Worm (Caenorhabditis elegans) whole organism, early embryonic: Measurements from ENCODE around the gene gbb-1.

Experiments used
- B0310.2 ChIP-seq: sonication (generic microtip); optimal IDR thresholded peaks from 2 replicates; lab custom pipeline; 2016; ENCODE audit warnings: mild to moderate bottlenecking, missing genetic modification characterization, missing compliant biosample characterization
- ama-1 ChIP-seq: fragments of 150-350 bp; optimal IDR thresholded peaks from 2 replicates; lab custom pipeline; 2014
- ceh-13 ChIP-seq: fragments of 200-800 bp; sonication (Bioruptor generic); optimal IDR thresholded peaks from 2 replicates; lab custom pipeline; 2018; ENCODE audit warnings: mild to moderate bottlenecking, missing genetic modification characterization, missing compliant biosample characterization
- ceh-36 ChIP-seq: sonication (generic microtip); optimal IDR thresholded peaks from 2 replicates; lab custom pipeline; 2016; ENCODE audit warnings: missing genetic modification characterization, inconsistent platforms, missing compliant biosample characterization
- ets-7 ChIP-seq: sonication (generic microtip); optimal IDR thresholded peaks from 2 replicates; lab custom pipeline; 2016; ENCODE audit warnings: missing genotype, missing genetic modification characterization, missing compliant biosample characterization
- flt-1 ChIP-seq: fragments of 200-800 bp; sonication (Bioruptor generic); IDR thresholded peaks from 2 replicates; pipeline ENCODE4 v1.3.6; 2022; ENCODE audit warnings: missing genetic modification characterization, missing compliant biosample characterization
- hmbx-1 ChIP-seq: sonication (generic microtip); optimal IDR thresholded peaks from 2 replicates; lab custom pipeline; 2016; ENCODE audit warnings: mild to moderate bottlenecking, missing genetic modification characterization, missing compliant biosample characterization
- hmg-4 ChIP-seq: fragments of 200-800 bp; sonication (Bioruptor generic); optimal IDR thresholded peaks from 2 replicates; lab custom pipeline; 2018; ENCODE audit warnings: mild to moderate bottlenecking, missing genetic modification characterization, missing compliant biosample characterization
- hnd-1 ChIP-seq: sonication (generic microtip); optimal IDR thresholded peaks from 2 replicates; lab custom pipeline; 2016; ENCODE audit warnings: missing genetic modification characterization, missing compliant biosample characterization
- pes-1 ChIP-seq: fragments of 200-800 bp; sonication (Bioruptor generic); IDR thresholded peaks from 2 replicates; pipeline ENCODE4 v1.3.6; 2022; ENCODE audit warnings: missing genetic modification reagents, missing genetic modification characterization, missing compliant biosample characterization
- scrt-1 ChIP-seq: fragments of 200-800 bp; sonication (Bioruptor generic); IDR thresholded peaks from 2 replicates; pipeline ENCODE4 v1.3.6; 2022; ENCODE audit warnings: missing genetic modification characterization, missing compliant biosample characterization
- sea-1 ChIP-seq: fragments of 200-800 bp; sonication (Bioruptor generic); conservative IDR thresholded peaks from 2 replicates; pipeline ENCODE4 v1.3.6; 2022; ENCODE audit warnings: missing genetic modification characterization, missing compliant biosample characterization
- tbx-11 ChIP-seq: fragments of 200-800 bp; sonication (Bioruptor generic); IDR thresholded peaks from 2 replicates; pipeline ENCODE4 v1.3.6; 2022; ENCODE audit warnings: missing genetic modification characterization, missing compliant biosample characterization
- tbx-37 ChIP-seq: fragments of 200-800 bp; sonication (Bioruptor generic); conservative IDR thresholded peaks from 2 replicates; pipeline ENCODE4 v1.3.6; 2022; ENCODE audit warnings: missing genetic modification reagents, missing genetic modification characterization, missing compliant biosample characterization

ce11 chrX:2922602-2923203 lies 35.0 kb upstream of the gbb-1 start:
- TF ChIP-seq ama-1 (lab: Kevin White, UChicago) = no peak
- no peak for TF ChIP-seq hnd-1 (tag; lab: Kevin White, UChicago)
- TF ChIP-seq tbx-11 (GFP tag; lab: Robert Waterston, UW) = no peak
- TF ChIP-seq hmbx-1 (tag; lab: Kevin White, UChicago) = no peak
- TF ChIP-seq tbx-37 (GFP tag; lab: Robert Waterston, UW) = no peak
- no peak for TF ChIP-seq hmg-4 (GFP tag; lab: Kevin White, UChicago)
- TF ChIP-seq ets-7 (tag; lab: Kevin White, UChicago) = no peak
- no peak for TF ChIP-seq scrt-1 (GFP tag; lab: Robert Waterston, UW)
- TF ChIP-seq flt-1 (GFP tag; lab: Robert Waterston, UW) = no peak
- no peak for TF ChIP-seq ceh-36 (tag; lab: Kevin White, UChicago)
- TF ChIP-seq B0310.2 (tag; lab: Kevin White, UChicago) = no peak
- no peak for TF ChIP-seq sea-1 (GFP tag; lab: Robert Waterston, UW)
- TF ChIP-seq ceh-13 (GFP tag; lab: Kevin White, UChicago) = no peak
- TF ChIP-seq pes-1 (GFP tag; lab: Robert Waterston, UW) = no peak
